Worm (Caenorhabditis elegans): ENCODE data around the gene zip-11.

Gene zip-11

DNA sequence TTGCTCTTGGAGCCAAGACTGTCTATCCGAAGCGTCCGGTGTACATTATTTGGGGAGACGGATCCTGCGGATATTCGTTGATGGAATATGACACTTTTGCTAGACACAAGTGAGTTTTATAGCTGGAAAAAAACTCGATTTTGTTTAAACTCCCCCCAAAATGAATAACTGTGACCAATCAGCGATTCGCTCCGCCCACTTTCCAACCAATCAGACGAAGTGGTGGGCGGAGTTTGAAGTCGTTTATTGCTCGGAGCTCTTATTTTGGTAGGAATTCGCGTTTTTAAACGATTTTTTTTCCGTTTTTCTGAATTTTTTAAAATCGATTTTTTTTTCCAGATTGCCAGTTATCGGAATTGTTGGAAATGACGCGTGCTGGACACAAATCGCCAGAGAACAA is 49.3 kb upstream of the zip-11 start:
- no peak for TF ChIP-seq nhr-11 (tag; optimal IDR thresholded peaks at IDR 0.05)
- TF ChIP-seq lin-11 (tag; optimal IDR thresholded peaks at IDR 0.05): no peak
- no peak for TF ChIP-seq nhr-25 (tag; optimal IDR thresholded peaks at IDR 0.05)
- TF ChIP-seq nhr-10 (tag; optimal IDR thresholded peaks at IDR 0.05): no peak
- no peak for TF ChIP-seq mbf-1 (tag; optimal IDR thresholded peaks at IDR 0.05)
- TF ChIP-seq unc-55 (GFP tag; optimal IDR thresholded peaks at IDR 0.05): no peak
- TF ChIP-seq alr-1 (tag; optimal IDR thresholded peaks at IDR 0.05): no peak
- no peak for TF ChIP-seq elt-1 (tag; optimal IDR thresholded peaks at IDR 0.05)
- no peak for TF ChIP-seq fos-1 (tag; optimal IDR thresholded peaks at IDR 0.05)
- TF ChIP-seq unc-39 (tag; optimal IDR thresholded peaks at IDR 0.05): no peak
- no peak for TF ChIP-seq ZK546.5 (tag; optimal IDR thresholded peaks at IDR 0.05)
- TF ChIP-seq sma-3 (GFP tag; optimal IDR thresholded peaks at IDR 0.05): no peak
- TF ChIP-seq skn-1 (tag; optimal IDR thresholded peaks at IDR 0.05): no peak

DNA sequence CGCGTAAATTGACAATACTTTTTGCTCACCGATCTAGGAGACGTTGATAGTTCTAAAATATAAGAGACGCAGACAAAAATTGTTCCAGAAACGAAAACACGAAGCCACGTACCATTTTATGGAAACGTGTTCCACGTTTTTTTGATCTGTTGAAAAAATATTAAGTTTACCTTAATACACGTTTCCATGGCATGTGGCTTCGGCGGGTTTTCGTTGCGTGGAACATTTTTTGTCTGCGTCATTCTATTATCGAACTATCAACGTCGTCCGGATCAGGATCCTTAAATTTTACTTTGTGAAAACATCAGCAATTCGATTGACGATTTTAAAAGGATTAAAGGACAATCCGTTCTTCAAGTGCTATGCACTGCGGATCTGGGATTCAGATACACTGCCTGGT is 45.4 kb upstream of the zip-11 start, which contains the start of gene T26C12.2:
TSS of gene T26C12.2 (minus strand) at position 101 of the 400 bp plus-strand sequence.
- TF ChIP-seq fos-1 (tag; optimal IDR thresholded peaks at IDR 0.05) (no peak), ztf-4 (tag; optimal IDR thresholded peaks at IDR 0.05) (no peak), lin-13 (GFP tag; optimal IDR thresholded peaks at IDR 0.05) (no peak), nhr-10 (tag; optimal IDR thresholded peaks at IDR 0.05) (no peak), blmp-1 (tag; optimal IDR thresholded peaks at IDR 0.05; ENCODE audit: insufficient read depth) (no peak), unc-62 (GFP tag; optimal IDR thresholded peaks at IDR 0.05) (no peak), Y55F3AM.14 (GFP tag; optimal IDR thresholded peaks at IDR 0.05) (no peak), ama-1 (optimal IDR thresholded peaks at IDR 0.05) (no peak), nhr-11 (tag; optimal IDR thresholded peaks at IDR 0.05) (no peak)

DNA sequence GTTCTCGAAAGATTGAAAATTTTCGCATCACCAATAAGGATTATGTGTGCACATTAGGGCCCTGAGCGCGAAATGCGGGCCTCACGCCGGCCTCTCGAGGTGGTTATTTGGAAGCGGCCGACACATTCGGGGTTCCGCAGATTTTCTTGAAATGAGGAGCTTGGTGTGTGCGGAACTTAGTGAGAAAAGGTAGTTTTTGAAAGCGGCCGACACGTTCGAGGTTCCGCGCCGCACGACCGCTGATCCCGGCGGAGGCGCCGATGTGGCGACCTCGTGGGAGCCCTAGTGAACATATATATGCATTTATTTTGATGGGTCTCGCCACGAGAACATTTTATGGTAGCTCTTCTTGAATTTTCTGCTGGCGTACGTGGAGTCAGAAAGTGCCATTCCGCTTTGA is 44.2 kb upstream of the zip-11 start:
- no peak for TF ChIP-seq nhr-12 (tag; optimal IDR thresholded peaks at IDR 0.05)
- TF ChIP-seq alr-1 (tag; optimal IDR thresholded peaks at IDR 0.05): no peak
- no peak for TF ChIP-seq F13H6.1 (tag; optimal IDR thresholded peaks at IDR 0.05)
- TF ChIP-seq mab-5 (tag; optimal IDR thresholded peaks at IDR 0.05): no peak
- no peak for TF ChIP-seq crh-2 (tag; optimal IDR thresholded peaks at IDR 0.05)
- no peak for TF ChIP-seq gmeb-1 (tag; optimal IDR thresholded peaks at IDR 0.05)
- TF ChIP-seq ztf-4 (tag; optimal IDR thresholded peaks at IDR 0.05): no peak
- no peak for TF ChIP-seq nhr-23 (tag; optimal IDR thresholded peaks at IDR 0.05)
- TF ChIP-seq ceh-16 (tag; optimal IDR thresholded peaks at IDR 0.05): no peak
- no peak for TF ChIP-seq sma-3 (GFP tag; optimal IDR thresholded peaks at IDR 0.05)

DNA sequence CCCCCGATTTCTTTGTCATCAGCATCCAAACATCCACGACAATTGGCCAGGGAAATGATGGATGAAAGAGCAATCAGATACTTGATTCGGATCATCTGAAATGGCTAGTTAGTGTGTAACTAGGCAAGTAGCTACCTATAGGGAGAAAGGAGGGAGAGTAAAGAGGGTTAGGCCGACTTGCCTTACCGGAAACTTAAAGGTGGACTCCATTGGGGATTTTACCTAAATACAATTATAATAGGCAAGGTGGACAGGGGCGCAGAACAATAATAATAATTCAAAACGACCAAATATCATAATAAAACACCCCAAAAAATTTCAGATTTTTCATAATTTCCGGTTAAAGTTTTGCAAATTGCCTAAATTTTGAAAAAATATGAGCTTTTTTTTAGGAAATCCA is 43.5 kb upstream of the zip-11 start, which contains the start of gene clec-173:
TSS of gene clec-173 (minus strand) at position 101 of the 400 bp plus-strand sequence.
- TF ChIP-seq snpc-4 (tag; optimal IDR thresholded peaks at IDR 0.05) (no peak), crh-2 (tag; optimal IDR thresholded peaks at IDR 0.05) (no peak), nhr-237 (tag; optimal IDR thresholded peaks at IDR 0.05) (no peak), alr-1 (tag; optimal IDR thresholded peaks at IDR 0.05) (no peak), lin-39 (tag; optimal IDR thresholded peaks at IDR 0.05) (no peak), nhr-6 (tag; optimal IDR thresholded peaks at IDR 0.05) (no peak), nhr-23 (tag; optimal IDR thresholded peaks at IDR 0.05) (no peak), nhr-11 (tag; optimal IDR thresholded peaks at IDR 0.05) (no peak), gmeb-1 (tag; optimal IDR thresholded peaks at IDR 0.05) (no peak)

DNA sequence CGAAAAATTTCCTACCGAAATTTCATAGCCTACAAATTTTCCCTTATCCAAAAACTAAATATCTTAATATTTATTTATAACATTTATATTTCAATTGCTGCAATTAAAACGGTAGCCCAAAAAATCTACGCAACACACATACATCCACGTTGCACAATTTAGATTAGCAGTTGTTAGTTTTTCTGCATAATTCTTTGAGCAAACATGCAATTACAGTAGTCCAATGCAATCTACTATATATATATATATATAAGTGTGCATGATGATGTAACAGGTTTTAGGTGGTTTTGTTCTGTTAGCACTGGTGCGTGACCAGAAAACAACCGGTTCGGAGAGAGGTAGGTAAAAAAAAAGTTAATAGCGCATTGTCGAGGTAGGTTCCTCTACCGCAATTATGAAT is 39.7 kb upstream of the zip-11 start:
- TF ChIP-seq nhr-77 (tag; optimal IDR thresholded peaks at IDR 0.05) (no peak), lin-13 (GFP tag; optimal IDR thresholded peaks at IDR 0.05) (no peak), blmp-1 (tag; optimal IDR thresholded peaks at IDR 0.05; ENCODE audit: insufficient read depth) (no peak), sem-4 (tag; optimal IDR thresholded peaks at IDR 0.05) (no peak), alr-1 (tag; optimal IDR thresholded peaks at IDR 0.05) (no peak), ztf-4 (tag; optimal IDR thresholded peaks at IDR 0.05) (no peak), zag-1 (tag; optimal IDR thresholded peaks at IDR 0.05) (no peak), fos-1 (tag; optimal IDR thresholded peaks at IDR 0.05) (no peak), nhr-21 (tag; optimal IDR thresholded peaks at IDR 0.05) (no peak), mab-5 (tag; optimal IDR thresholded peaks at IDR 0.05) (no peak), nhr-129 (tag; optimal IDR thresholded peaks at IDR 0.05) (no peak), sma-3 (GFP tag; optimal IDR thresholded peaks at IDR 0.05) (no peak), crh-2 (tag; optimal IDR thresholded peaks at IDR 0.05) (no peak), ztf-11 (tag; optimal IDR thresholded peaks at IDR 0.05) (no peak), lsy-2 (tag; optimal IDR thresholded peaks at IDR 0.05) (no peak), ceh-82 (tag; optimal IDR thresholded peaks at IDR 0.05) (no peak), aly-2 (tag; optimal IDR thresholded peaks at IDR 0.05) (no peak), dmd-4 (tag; optimal IDR thresholded peaks at IDR 0.05) (no peak), ama-1 (optimal IDR thresholded peaks at IDR 0.05) (no peak)
